Worm (Caenorhabditis elegans): ENCODE data around the gene F59B10.6.

The F59B10.6 gene

ce11 chrII:10502491-10503063, 21.7 kb downstream of the F59B10.6 start, which contains the start of gene myrf-1 (continued):
- TF ChIP-seq T07F8.4 (tag; optimal IDR thresholded peaks at IDR 0.05): no peak
- peak; percentile 57 for TF ChIP-seq ztf-18 (tag; optimal IDR thresholded peaks at IDR 0.05)
- no peak for TF ChIP-seq aptf-2 (GFP tag; conservative IDR thresholded peaks at IDR 0.05)
- TF ChIP-seq attf-6 (GFP tag; IDR thresholded peaks at IDR 0.05): no peak
- peak; percentile 50 for TF ChIP-seq lin-54 (GFP tag; optimal IDR thresholded peaks at IDR 0.05)
- TF ChIP-seq lin-26 (GFP tag; IDR thresholded peaks at IDR 0.05): peak; percentile 79
- no peak for TF ChIP-seq bed-1 (GFP tag; IDR thresholded peaks at IDR 0.05)
- peak; percentile 47 for TF ChIP-seq repo-1 (tag; optimal IDR thresholded peaks at IDR 0.05)
- TF ChIP-seq rpc-1 (optimal IDR thresholded peaks at IDR 0.05): no peak
- no peak for TF ChIP-seq rpc-1 (tag; optimal IDR thresholded peaks at IDR 0.05)
- TF ChIP-seq madf-10 (tag; optimal IDR thresholded peaks at IDR 0.05): peak; percentile 57
- peak; percentile 21 for TF ChIP-seq akir-1 (GFP tag; optimal IDR thresholded peaks at IDR 0.05)
- peak; percentile 100 for TF ChIP-seq zfh-2 (GFP tag; conservative IDR thresholded peaks at IDR 0.05)
- TF ChIP-seq nfya-1 (tag; optimal IDR thresholded peaks at IDR 0.05; ENCODE audit: borderline replicate concordance, insufficient read depth): no peak
- TF ChIP-seq F52B5.7 (tag; optimal IDR thresholded peaks at IDR 0.05): no peak
- TF ChIP-seq Y67H2A.10 (GFP tag; conservative IDR thresholded peaks at IDR 0.05): no peak; the same call in 1 of the 2 replicates
- peak; percentile 62 for TF ChIP-seq die-1 (tag; optimal IDR thresholded peaks at IDR 0.05)
- TF ChIP-seq F49E8.2 (tag; optimal IDR thresholded peaks at IDR 0.05; ENCODE audit: insufficient read depth): no peak
- TF ChIP-seq cebp-2 (GFP tag; IDR thresholded peaks at IDR 0.05): no peak
- 0 out of 2 replicates have a peak, but pooled peaks have one; percentile 17 for TF ChIP-seq attf-3 (GFP tag; conservative IDR thresholded peaks at IDR 0.05)
- peak; percentile 64 for TF ChIP-seq ets-4 (GFP tag; optimal IDR thresholded peaks at IDR 0.05)
- no peak for TF ChIP-seq snpc-1.3 (tag; optimal IDR thresholded peaks at IDR 0.05; ENCODE audit: insufficient read depth)
- peak; percentile 87 for TF ChIP-seq attf-5 (GFP tag; optimal IDR thresholded peaks at IDR 0.05)
- TF ChIP-seq K11D2.4 (GFP tag; IDR thresholded peaks at IDR 0.05): peak; percentile 65; the same call in 1 of the 2 replicates
- TF ChIP-seq ztf-25 (GFP tag; IDR thresholded peaks at IDR 0.05): no peak
- peak; percentile 40 for TF ChIP-seq hmg-20 (GFP tag; IDR thresholded peaks at IDR 0.05)
- TF ChIP-seq cebp-1 (GFP tag; IDR thresholded peaks at IDR 0.05): peak; percentile 25; the same call in 1 of the 2 replicates
- peak; percentile 84 for TF ChIP-seq cebp-1 (tag; optimal IDR thresholded peaks at IDR 0.05)
- peak; percentile 7 for TF ChIP-seq athp-1 (tag; optimal IDR thresholded peaks at IDR 0.05)
- TF ChIP-seq snpc-3.4 (tag; optimal IDR thresholded peaks at IDR 0.05): no peak
- TF ChIP-seq ztf-6 (GFP tag; IDR thresholded peaks at IDR 0.05): no peak
- TF ChIP-seq let-607 (tag; optimal IDR thresholded peaks at IDR 0.05): peak; percentile 57 to 65
- no peak for TF ChIP-seq ceh-58 (GFP tag; IDR thresholded peaks at IDR 0.05)
- TF ChIP-seq hmg-1.2 (GFP tag; IDR thresholded peaks at IDR 0.05): peak; percentile 91

DNA sequence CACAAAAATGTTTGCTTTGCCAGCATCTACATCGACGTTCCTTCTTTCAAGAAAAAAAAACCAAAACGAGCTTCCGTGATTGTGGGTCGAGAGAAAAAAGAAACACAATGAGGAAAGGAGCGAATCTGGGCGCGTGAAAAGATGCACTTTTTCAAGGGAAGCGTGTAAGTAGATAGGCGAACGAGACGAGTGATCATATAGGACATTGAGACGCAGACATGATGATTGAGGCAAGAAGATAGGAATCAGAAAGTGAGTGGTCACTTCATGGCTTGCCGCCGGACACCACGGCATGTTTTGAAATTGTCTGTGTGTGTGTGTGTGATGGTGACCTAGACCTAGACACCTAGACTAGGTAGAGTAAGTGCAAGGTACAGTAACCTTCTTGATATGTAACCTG, 22.7 kb downstream of the F59B10.6 start:
- TF ChIP-seq nhr-120 (GFP tag; IDR thresholded peaks at IDR 0.05) (no peak), egrh-3 (GFP tag; IDR thresholded peaks at IDR 0.05) (no peak), nhr-80 (tag; optimal IDR thresholded peaks at IDR 0.05) (peak; percentile 17), hmg-1.2 (GFP tag; IDR thresholded peaks at IDR 0.05) (peak; percentile 68; the same call in 1 of the 2 replicates), zfh-2 (GFP tag; conservative IDR thresholded peaks at IDR 0.05) (0 out of 2 replicates have a peak, but pooled peaks have one; percentile 17), somi-1 (GFP tag; optimal IDR thresholded peaks at IDR 0.05) (no peak)

All from whole organism, young adult.